Fruit fly (Drosophila melanogaster) whole organism, pupa: ENCODE measurements around the gene Polr2B.

Experiments
- CG17806 ChIP-seq: fragments of 200-800 bp; sonication (Bioruptor generic); optimal IDR thresholded peaks from 2 replicates; lab custom pipeline; 2018; ENCODE audit warnings: missing biosample characterization, mild to moderate bottlenecking, missing genetic modification characterization, moderate library complexity
- CG32121 ChIP-seq: fragments of 200-800 bp; sonication (Bioruptor generic); IDR thresholded peaks from 2 replicates; pipeline ENCODE4 v1.3.6; 2022; ENCODE audit warnings: missing biosample characterization, missing genetic modification characterization
- CG8159 ChIP-seq: fragments of 200-800 bp; sonication (Bioruptor generic); optimal IDR thresholded peaks from 3 replicates; lab custom pipeline; 2018; ENCODE audit warnings: missing biosample characterization, mild to moderate bottlenecking, missing genetic modification characterization, moderate library complexity
- D1 ChIP-seq: fragments of 200-800 bp; sonication (Bioruptor generic); optimal IDR thresholded peaks from 2 replicates; lab custom pipeline; 2018; ENCODE audit warnings: missing biosample characterization, mild to moderate bottlenecking, missing genetic modification characterization, moderate library complexity
- Pif1B ChIP-seq: fragments of 200-800 bp; sonication (Bioruptor generic); optimal IDR thresholded peaks from 3 replicates; lab custom pipeline; 2016; ENCODE audit warnings: missing biosample characterization, missing genetic modification characterization
- fd96Ca ChIP-seq: fragments of 200-800 bp; sonication (Bioruptor generic); IDR thresholded peaks from 3 replicates; pipeline ENCODE4 v1.3.6; 2022; ENCODE audit warnings: missing biosample characterization, missing genetic modification characterization

DNA sequence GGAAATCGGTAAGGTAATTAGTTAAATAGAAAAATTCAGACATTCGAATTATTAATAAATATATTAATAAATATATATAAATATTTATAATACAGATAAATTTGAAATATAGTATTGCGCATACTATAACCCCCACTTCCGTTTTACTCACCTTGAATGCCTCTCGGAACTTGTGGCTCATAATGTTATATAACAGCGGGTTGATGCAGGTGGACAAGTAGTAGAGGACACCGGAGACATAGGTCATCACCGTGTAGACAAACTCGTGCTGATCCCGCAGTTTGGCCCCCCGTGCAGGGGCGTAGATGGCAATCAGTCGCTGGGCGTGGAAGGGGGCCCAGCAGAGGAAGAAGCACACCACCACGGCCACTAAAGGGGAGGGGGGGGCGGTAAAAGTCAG is 24.6 kb upstream of the Polr2B start:
- TF ChIP-seq D1 (tag; lab: Kevin White, UChicago) = no peak
- no peak for TF ChIP-seq Pif1B (GFP tag; lab: Kevin White, UChicago)
- TF ChIP-seq CG32121 (GFP tag; lab: Robert Waterston, UW) = no peak
- TF ChIP-seq CG17806 = no peak
- TF ChIP-seq fd96Ca (GFP tag; lab: Robert Waterston, UW) = no peak
- no peak for TF ChIP-seq CG8159 (tag; lab: Kevin White, UChicago)
